Worm (Caenorhabditis elegans) whole organism, midembryonic: ENCODE measurements around the gene T18D3.9.

Experiments used
- T22C8.4 ChIP-seq: fragments of 200-800 bp; sonication (Bioruptor generic); IDR thresholded peaks from 2 replicates; pipeline ENCODE4 v1.3.6; 2022; ENCODE audit warnings: missing genetic modification characterization, missing compliant biosample characterization
- cog-1 ChIP-seq: sonication (generic microtip); optimal IDR thresholded peaks from 2 replicates; lab custom pipeline; 2016; ENCODE audit warnings: missing genetic modification characterization, missing compliant biosample characterization
- flt-1 ChIP-seq: fragments of 200-800 bp; sonication (Bioruptor generic); IDR thresholded peaks from 2 replicates; pipeline ENCODE4 v1.3.6; 2022; ENCODE audit warnings: missing genetic modification characterization, missing compliant biosample characterization
- klf-2 ChIP-seq: fragments of 200-800 bp; sonication (Bioruptor generic); conservative IDR thresholded peaks from 2 replicates; pipeline ENCODE4 v1.3.6; 2022; ENCODE audit warnings: missing genetic modification reagents, missing genetic modification characterization, missing compliant biosample characterization
- med-1 ChIP-seq: sonication (generic microtip); optimal IDR thresholded peaks from 2 replicates; lab custom pipeline; 2017; ENCODE audit warnings: missing genetic modification characterization, mild to moderate bottlenecking, missing compliant biosample characterization, antibody characterized with exemption, missing genetic modification reagents; ENCODE audit not compliant: insufficient read depth
- ref-1 ChIP-seq: fragments of 200-800 bp; sonication (Bioruptor generic); conservative IDR thresholded peaks from 2 replicates; pipeline ENCODE4 v1.3.6; 2022; ENCODE audit warnings: missing genetic modification reagents, missing genetic modification characterization, missing compliant biosample characterization
- tab-1 ChIP-seq: fragments of 200-800 bp; sonication (Bioruptor generic); IDR thresholded peaks from 2 replicates; pipeline ENCODE4 v1.3.6; 2022; ENCODE audit warnings: missing genetic modification characterization, missing compliant biosample characterization
- ztf-23 ChIP-seq: fragments of 200-800 bp; sonication (Bioruptor generic); IDR thresholded peaks from 2 replicates; pipeline ENCODE4 v1.3.6; 2022; ENCODE audit warnings: missing genetic modification reagents, missing genetic modification characterization, missing compliant biosample characterization
- ztf-29 ChIP-seq: fragments of 200-800 bp; sonication (Bioruptor generic); IDR thresholded peaks from 2 replicates; pipeline ENCODE4 v1.3.6; 2022; ENCODE audit warnings: missing genetic modification reagents, missing genetic modification characterization, missing compliant biosample characterization

T18D3.9 gene

ce11 chrX:12452143-12452570 lies 2.1 kb downstream of the T18D3.9 start:
- TF ChIP-seq ztf-23 (no peak), cog-1 (tag; lab: Kevin White, UChicago) (peak; percentile 30), T22C8.4 (GFP tag; lab: Robert Waterston, UW) (no peak), klf-2 (GFP tag; lab: Robert Waterston, UW) (no peak), med-1 (GFP tag; lab: Kevin White, UChicago) (no peak), tab-1 (GFP tag; lab: Robert Waterston, UW) (no peak), ztf-29 (GFP tag; lab: Robert Waterston, UW) (0 out of 2 replicates have a peak, but pooled peaks have one; percentile 24), flt-1 (GFP tag; lab: Robert Waterston, UW) (0 out of 2 replicates have a peak, but pooled peaks have one; percentile 28)

- TF ChIP-seq tab-1 (GFP tag; lab: Robert Waterston, UW): no peak
- no peak for TF ChIP-seq T22C8.4 (GFP tag; lab: Robert Waterston, UW)
- TF ChIP-seq flt-1 (GFP tag; lab: Robert Waterston, UW): no peak
- TF ChIP-seq med-1 (GFP tag; lab: Kevin White, UChicago): no peak
- no peak for TF ChIP-seq ztf-29 (GFP tag; lab: Robert Waterston, UW)
- no peak for TF ChIP-seq cog-1 (tag; lab: Kevin White, UChicago)
- no peak for TF ChIP-seq ref-1 (GFP tag; lab: Robert Waterston, UW)
- TF ChIP-seq klf-2 (GFP tag; lab: Robert Waterston, UW): no peak
These were observed 3.0 kb downstream of the T18D3.9 start for ce11 chrX:12451258-12451657.

- no peak for TF ChIP-seq T22C8.4 (GFP tag; lab: Robert Waterston, UW)
- 0 out of 2 replicates have a peak, but pooled peaks have one; percentile 23 for TF ChIP-seq klf-2 (GFP tag; lab: Robert Waterston, UW)
These were observed 4.9 kb downstream of the T18D3.9 start, which contains the start of gene T18D3.6 for ce11 chrX:12449262-12449942. TSS of gene T18D3.6 (plus strand) at chrX:12449892.

- no peak for TF ChIP-seq klf-2 (GFP tag; lab: Robert Waterston, UW)
- TF ChIP-seq flt-1 (GFP tag; lab: Robert Waterston, UW): no peak
- no peak for TF ChIP-seq ztf-23
- TF ChIP-seq T22C8.4 (GFP tag; lab: Robert Waterston, UW): no peak
- no peak for TF ChIP-seq ztf-29 (GFP tag; lab: Robert Waterston, UW)
- no peak for TF ChIP-seq ref-1 (GFP tag; lab: Robert Waterston, UW)
- no peak for TF ChIP-seq tab-1 (GFP tag; lab: Robert Waterston, UW)
- no peak for TF ChIP-seq cog-1 (tag; lab: Kevin White, UChicago)
- no peak for TF ChIP-seq med-1 (GFP tag; lab: Kevin White, UChicago)
These were observed 7.7 kb downstream of the T18D3.9 start for ce11 chrX:12446572-12446971.

- TF ChIP-seq ztf-29 (GFP tag; lab: Robert Waterston, UW) (no peak), klf-2 (GFP tag; lab: Robert Waterston, UW) (no peak)
These were observed 9.8 kb downstream of the T18D3.9 start for ce11 chrX:12444423-12444822.

ce11 chrX:12439998-12440722 lies 14.1 kb downstream of the T18D3.9 start:
- TF ChIP-seq T22C8.4 (GFP tag; lab: Robert Waterston, UW) (no peak), med-1 (GFP tag; lab: Kevin White, UChicago) (no peak), cog-1 (tag; lab: Kevin White, UChicago) (no peak), klf-2 (GFP tag; lab: Robert Waterston, UW) (no peak), ztf-29 (GFP tag; lab: Robert Waterston, UW) (no peak), tab-1 (GFP tag; lab: Robert Waterston, UW) (no peak), flt-1 (GFP tag; lab: Robert Waterston, UW) (no peak)

- no peak for TF ChIP-seq cog-1 (tag; lab: Kevin White, UChicago)
- no peak for TF ChIP-seq ztf-29 (GFP tag; lab: Robert Waterston, UW)
- TF ChIP-seq med-1 (GFP tag; lab: Kevin White, UChicago): no peak
- no peak for TF ChIP-seq T22C8.4 (GFP tag; lab: Robert Waterston, UW)
- no peak for TF ChIP-seq flt-1 (GFP tag; lab: Robert Waterston, UW)
- no peak for TF ChIP-seq tab-1 (GFP tag; lab: Robert Waterston, UW)
These were observed 16.0 kb downstream of the T18D3.9 start for ce11 chrX:12438266-12438665.

- TF ChIP-seq med-1 (GFP tag; lab: Kevin White, UChicago): no peak
- no peak for TF ChIP-seq klf-2 (GFP tag; lab: Robert Waterston, UW)
- no peak for TF ChIP-seq tab-1 (GFP tag; lab: Robert Waterston, UW)
- TF ChIP-seq ztf-23: no peak
- no peak for TF ChIP-seq ref-1 (GFP tag; lab: Robert Waterston, UW)
These were observed 17.8 kb downstream of the T18D3.9 start for ce11 chrX:12436486-12436885.

- TF ChIP-seq ztf-23 (no peak), klf-2 (GFP tag; lab: Robert Waterston, UW) (no peak), tab-1 (GFP tag; lab: Robert Waterston, UW) (no peak), T22C8.4 (GFP tag; lab: Robert Waterston, UW) (no peak)
These were observed 19.0 kb downstream of the T18D3.9 start for ce11 chrX:12435246-12435645.
